Fruit fly (Drosophila melanogaster) whole organism, embryonic: Measurements from ENCODE around the gene Ilp6.
A peak's percentile ranks its signal among the peaks of the same experiment; 100 is the strongest.

Experiments
- BEAF-32 ChIP-seq: fragments of 200-800 bp; sonication (Bioruptor generic); optimal IDR thresholded peaks from 3 replicates; lab custom pipeline; 2017; ENCODE audit warnings: missing biosample characterization, missing genetic modification characterization, mild to moderate bottlenecking, moderate library complexity, missing genetic modification reagents
- CG10654 ChIP-seq: fragments of 200-800 bp; sonication (Bioruptor generic); optimal IDR thresholded peaks from 2 replicates; lab custom pipeline; 2016; ENCODE audit warnings: missing biosample characterization, missing genetic modification characterization
- CG10959 ChIP-seq: fragments of 200-800 bp; sonication (Bioruptor generic); IDR thresholded peaks from 2 replicates; pipeline ENCODE4 v1.3.6; 2022; ENCODE audit warnings: missing biosample characterization, missing genetic modification characterization
- CG11398 ChIP-seq: fragments of 200-800 bp; sonication (Bioruptor generic); optimal IDR thresholded peaks from 2 replicates; lab custom pipeline; 2016; ENCODE audit warnings: missing biosample characterization, missing genetic modification characterization
- CG11696 ChIP-seq: fragments of 200-800 bp; sonication (Bioruptor generic); IDR thresholded peaks from 2 replicates; pipeline ENCODE4 v1.3.6; 2022; ENCODE audit warnings: missing biosample characterization, missing genetic modification characterization
- CG14667 ChIP-seq: fragments of 200-800 bp; sonication (Bioruptor generic); IDR thresholded peaks from 2 replicates; pipeline ENCODE4 v1.3.6; 2022; ENCODE audit warnings: missing biosample characterization, missing genetic modification characterization
- CG15011 ChIP-seq: fragments of 200-800 bp; sonication (Bioruptor generic); optimal IDR thresholded peaks from 3 replicates; lab custom pipeline; 2018; ENCODE audit warnings: missing biosample characterization, mild to moderate bottlenecking, missing genetic modification characterization
- CG17568 ChIP-seq: fragments of 200-800 bp; sonication (Bioruptor generic); optimal IDR thresholded peaks from 2 replicates; lab custom pipeline; 2018; ENCODE audit warnings: missing biosample characterization, mild to moderate bottlenecking, missing genetic modification characterization, moderate library complexity
- CG1792 ChIP-seq: fragments of 200-800 bp; sonication (Bioruptor generic); optimal IDR thresholded peaks from 2 replicates; lab custom pipeline; 2016; ENCODE audit warnings: missing biosample characterization, missing genetic modification characterization
- CG18011 ChIP-seq: fragments of 200-800 bp; sonication (Bioruptor generic); optimal IDR thresholded peaks from 2 replicates; lab custom pipeline; 2017; ENCODE audit warnings: missing biosample characterization, missing genetic modification characterization, mild to moderate bottlenecking, moderate library complexity, missing genotype
- CG18599 ChIP-seq: fragments of 200-800 bp; sonication (Bioruptor generic); optimal IDR thresholded peaks from 3 replicates; lab custom pipeline; 2017; ENCODE audit warnings: missing biosample characterization, missing genetic modification characterization, mild to moderate bottlenecking, moderate library complexity, missing genetic modification reagents
- CG18619 ChIP-seq: fragments of 200-800 bp; sonication (Bioruptor generic); optimal IDR thresholded peaks from 3 replicates; lab custom pipeline; 2017; ENCODE audit warnings: missing biosample characterization, mild to moderate bottlenecking, missing genetic modification characterization
- CG2116 ChIP-seq: fragments of 200-800 bp; sonication (Bioruptor generic); optimal IDR thresholded peaks from 3 replicates; lab custom pipeline; 2018; ENCODE audit warnings: missing biosample characterization, mild to moderate bottlenecking, missing genetic modification characterization
- CG2678 ChIP-seq: fragments of 200-800 bp; sonication (Bioruptor generic); optimal IDR thresholded peaks from 3 replicates; lab custom pipeline; 2019; ENCODE audit warnings: missing biosample characterization, mild to moderate bottlenecking, missing genetic modification characterization, moderate library complexity
- CG30020 ChIP-seq: fragments of 200-800 bp; optimal IDR thresholded peaks from 2 replicates; lab custom pipeline; 2019; ENCODE audit warnings: missing biosample characterization, mild to moderate bottlenecking, missing genetic modification characterization, moderate library complexity
- CG32767 ChIP-seq: fragments of 200-800 bp; sonication (Bioruptor generic); IDR thresholded peaks from 2 replicates; pipeline ENCODE4 v1.3.6; 2022; ENCODE audit warnings: missing biosample characterization, missing genetic modification characterization
- CG4854 ChIP-seq: fragments of 200-800 bp; sonication (Bioruptor generic); optimal IDR thresholded peaks from 2 replicates; lab custom pipeline; 2016; ENCODE audit warnings: missing biosample characterization, missing genetic modification characterization, inconsistent platforms
- CG7271 ChIP-seq: fragments of 200-800 bp; sonication (Bioruptor generic); optimal IDR thresholded peaks from 2 replicates; lab custom pipeline; 2018; ENCODE audit warnings: missing biosample characterization, mild to moderate bottlenecking, missing genetic modification characterization, moderate library complexity
- CG8765 ChIP-seq: fragments of 200-800 bp; sonication (Bioruptor generic); IDR thresholded peaks from 2 replicates; pipeline ENCODE4 v1.3.6; 2022; ENCODE audit warnings: missing biosample characterization, missing genetic modification characterization
- CG8944 ChIP-seq: fragments of 200-800 bp; sonication (Bioruptor generic); optimal IDR thresholded peaks from 3 replicates; lab custom pipeline; 2016; ENCODE audit warnings: missing biosample characterization, missing genetic modification characterization
- CG9215 ChIP-seq: fragments of 200-800 bp; sonication (Bioruptor generic); IDR thresholded peaks from 2 replicates; pipeline ENCODE4 v1.3.6; 2022; ENCODE audit warnings: missing biosample characterization, missing genetic modification characterization
- CTCF ChIP-seq: fragments of 200-800 bp; sonication (Bioruptor generic); optimal IDR thresholded peaks from 2 replicates; lab custom pipeline; 2017; ENCODE audit warnings: missing biosample characterization, mild to moderate bottlenecking, missing genetic modification characterization, moderate library complexity
- Dll ChIP-seq: fragments of 200-800 bp; sonication (Bioruptor generic); IDR thresholded peaks from 4 replicates; pipeline ENCODE4 v1.3.6; 2022; ENCODE audit warnings: missing biosample characterization, missing genetic modification characterization; ENCODE audit not compliant: partially characterized antibody
- Doc2 ChIP-seq: fragments of 200-800 bp; sonication (Bioruptor generic); IDR thresholded peaks from 2 replicates; pipeline ENCODE4 v1.3.6; 2022; ENCODE audit warnings: missing biosample characterization, missing genetic modification characterization
- Dref ChIP-seq: fragments of 200-800 bp; sonication (Bioruptor generic); IDR thresholded peaks from 2 replicates; pipeline ENCODE4 v1.3.6; 2022; ENCODE audit warnings: missing biosample characterization, missing genetic modification characterization
- Elba2 ChIP-seq: fragments of 200-800 bp; sonication (Bioruptor generic); optimal IDR thresholded peaks from 3 replicates; lab custom pipeline; 2016; ENCODE audit warnings: missing biosample characterization, missing genetic modification characterization
- Fer3 ChIP-seq: fragments of 200-800 bp; sonication (Bioruptor generic); optimal IDR thresholded peaks from 2 replicates; lab custom pipeline; 2018; ENCODE audit warnings: missing biosample characterization, mild to moderate bottlenecking, missing genetic modification characterization, moderate library complexity
- Gug ChIP-seq: fragments of 200-800 bp; sonication (Bioruptor generic); IDR thresholded peaks from 4 replicates; pipeline ENCODE4 v1.3.6; 2022; ENCODE audit warnings: missing biosample characterization, missing genetic modification characterization
- NC2α ChIP-seq: fragments of 200-800 bp; sonication (Bioruptor generic); optimal IDR thresholded peaks from 2 replicates; lab custom pipeline; 2016; ENCODE audit warnings: missing biosample characterization, missing genetic modification characterization
- Side ChIP-seq: fragments of 200-800 bp; sonication (Bioruptor generic); optimal IDR thresholded peaks from 2 replicates; lab custom pipeline; 2016; ENCODE audit warnings: missing biosample characterization, missing genetic modification characterization
- Sin3A ChIP-seq: fragments of >200 bp; optimal IDR thresholded peaks from 2 replicates; lab custom pipeline; 2018
- Sry-β ChIP-seq: fragments of 200-800 bp; sonication (Bioruptor generic); optimal IDR thresholded peaks from 2 replicates; lab custom pipeline; 2018; ENCODE audit warnings: missing biosample characterization, mild to moderate bottlenecking, missing genetic modification characterization, moderate library complexity
- Ssrp ChIP-seq: fragments of 200-800 bp; sonication (Bioruptor generic); optimal IDR thresholded peaks from 2 replicates; lab custom pipeline; 2018; ENCODE audit warnings: missing biosample characterization, mild to moderate bottlenecking, missing genetic modification characterization, moderate library complexity
- ab ChIP-seq: fragments of 200-800 bp; sonication (Bioruptor generic); optimal IDR thresholded peaks from 2 replicates; lab custom pipeline; 2016; ENCODE audit warnings: missing biosample characterization, missing genetic modification characterization
- cas ChIP-seq: fragments of 200-800 bp; sonication (Bioruptor generic); IDR thresholded peaks from 2 replicates; pipeline ENCODE4 v1.3.6; 2022; ENCODE audit warnings: missing biosample characterization, missing genetic modification characterization
- chif ChIP-seq, 2 experiments: fragments of 200-800 bp; sonication (Bioruptor generic); optimal IDR thresholded peaks; 3 replicates each; lab custom pipeline; 2016; ENCODE audit warnings: missing biosample characterization in 2 of 2, missing genetic modification characterization in 2 of 2
- fd96Cb ChIP-seq: fragments of 200-800 bp; sonication (Bioruptor generic); optimal IDR thresholded peaks from 2 replicates; lab custom pipeline; 2018; ENCODE audit warnings: missing biosample characterization, mild to moderate bottlenecking, missing genetic modification characterization, moderate library complexity
- fru ChIP-seq: fragments of >200 bp; optimal IDR thresholded peaks from 2 replicates; lab custom pipeline; 2017
- ham ChIP-seq: fragments of 200-800 bp; sonication (Bioruptor generic); IDR thresholded peaks from 2 replicates; pipeline ENCODE4 v1.3.6; 2022; ENCODE audit warnings: missing biosample characterization, missing genetic modification characterization
- ind ChIP-seq: fragments of 200-800 bp; sonication (Bioruptor generic); optimal IDR thresholded peaks from 3 replicates; lab custom pipeline; 2016; ENCODE audit warnings: missing biosample characterization, missing genetic modification characterization
- lbe ChIP-seq: fragments of 200-800 bp; sonication (Bioruptor generic); optimal IDR thresholded peaks from 2 replicates; lab custom pipeline; 2016; ENCODE audit warnings: missing biosample characterization, mild to moderate bottlenecking, missing genetic modification characterization
- nerfin-1 ChIP-seq: fragments of 200-800 bp; sonication (Bioruptor generic); optimal IDR thresholded peaks from 3 replicates; lab custom pipeline; 2019; ENCODE audit warnings: missing biosample characterization, mild to moderate bottlenecking, missing genetic modification characterization, moderate library complexity
- nerfin-2 ChIP-seq: fragments of 200-800 bp; sonication (Bioruptor generic); IDR thresholded peaks from 2 replicates; pipeline ENCODE4 v1.3.6; 2022; ENCODE audit warnings: missing biosample characterization, missing genetic modification characterization; ENCODE audit not compliant: partially characterized antibody
- nmo ChIP-seq: fragments of 200-800 bp; sonication (Bioruptor generic); optimal IDR thresholded peaks from 2 replicates; lab custom pipeline; 2018; ENCODE audit warnings: missing biosample characterization, mild to moderate bottlenecking, missing genetic modification characterization, moderate library complexity
- nom ChIP-seq: fragments of 200-800 bp; sonication (Bioruptor generic); optimal IDR thresholded peaks from 2 replicates; lab custom pipeline; 2017; ENCODE audit warnings: missing biosample characterization, missing genetic modification characterization, mild to moderate bottlenecking, moderate library complexity, missing genetic modification reagents
- p53 ChIP-seq: fragments of 200-800 bp; sonication (Bioruptor generic); optimal IDR thresholded peaks from 2 replicates; lab custom pipeline; 2016; ENCODE audit warnings: missing biosample characterization, missing genetic modification characterization
- pzg ChIP-seq: fragments of 200-800 bp; sonication (Bioruptor generic); optimal IDR thresholded peaks from 3 replicates; lab custom pipeline; 2018; ENCODE audit warnings: missing biosample characterization, mild to moderate bottlenecking, missing genetic modification characterization, moderate library complexity
- salm ChIP-seq: fragments of 200-800 bp; sonication (Bioruptor generic); optimal IDR thresholded peaks from 2 replicates; lab custom pipeline; 2018; ENCODE audit warnings: missing biosample characterization, mild to moderate bottlenecking, missing genetic modification characterization
- shn ChIP-seq: fragments of 200-800 bp; sonication (Bioruptor generic); optimal IDR thresholded peaks from 3 replicates; lab custom pipeline; 2016; ENCODE audit warnings: missing biosample characterization, missing genetic modification characterization
- sim ChIP-seq: fragments of 200-800 bp; sonication (Bioruptor generic); IDR thresholded peaks from 2 replicates; pipeline ENCODE4 v1.3.6; 2022; ENCODE audit warnings: missing biosample characterization, missing genetic modification characterization
- so ChIP-seq: fragments of 200-800 bp; sonication (Bioruptor generic); IDR thresholded peaks from 3 replicates; pipeline ENCODE4 v1.3.6; 2022; ENCODE audit warnings: missing biosample characterization, missing genetic modification characterization
- tll ChIP-seq, 2 experiments: fragments of 200-800 bp in 1 of 2; fragments of >200 bp in 1 of 2; sonication (Bioruptor generic) in 1 of 2; optimal IDR thresholded peaks; 2 replicates each; lab custom pipeline; 2017 to 2019; ENCODE audit warnings: missing biosample characterization in 2 of 2, missing genetic modification characterization in 2 of 2, mild to moderate bottlenecking in 1 of 2, moderate library complexity in 1 of 2

Gene Ilp6

DNA sequence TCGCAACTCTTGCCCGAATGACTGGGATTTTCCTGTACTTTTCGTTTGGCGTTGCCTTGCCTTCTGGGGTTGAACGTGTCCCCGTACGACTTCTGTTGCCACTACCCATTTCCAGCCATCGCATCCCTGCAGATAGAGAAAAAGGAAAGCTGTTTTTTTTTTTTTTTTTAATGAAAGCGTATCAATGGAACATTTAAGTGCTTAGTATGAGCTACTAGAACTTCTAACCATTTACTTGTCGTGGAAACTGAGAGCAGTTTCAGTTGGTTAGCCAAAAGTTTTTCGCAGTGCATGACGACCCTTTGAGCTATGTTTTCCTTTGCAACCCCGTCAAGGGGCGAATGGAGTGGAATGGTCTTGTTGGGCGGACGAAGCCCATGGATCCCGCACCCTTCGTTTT lies 5.1 kb downstream of the Ilp6 start (continued):
- TF ChIP-seq CG11696 (GFP tag; lab: Robert Waterston, UW) (0 out of 2 replicates have a peak, but pooled peaks have one; percentile 23), CG18011 (GFP tag; lab: Kevin White, UChicago) (peak; percentile 4), CG18619 (GFP tag; lab: Kevin White, UChicago) (peak; percentile 67), so (peak; percentile 57; the same call in 1 of the 3 replicates), sim (GFP tag; lab: Robert Waterston, UW) (peak; percentile 54; the same call in 1 of the 2 replicates), ham (no peak), Sin3A (lab: Kevin White, UChicago) (no peak), CG7271 (no peak), tll (GFP tag; optimal IDR thresholded peaks at IDR 0.05; lab: Kevin White, UChicago) (no peak), Dref (GFP tag; lab: Robert Waterston, UW) (no peak), Sry-β (GFP tag; lab: Kevin White, UChicago) (no peak), Fer3 (tag; lab: Kevin White, UChicago) (peak; percentile 27), CG15011 (GFP tag; lab: Kevin White, UChicago) (peak; percentile 17), CG30020 (tag; lab: Kevin White, UChicago) (no peak), Gug (GFP tag; lab: Robert Waterston, UW) (peak; percentile 75), nom (no peak), ind (GFP tag; lab: Kevin White, UChicago) (peak; percentile 74), Doc2 (GFP tag; lab: Robert Waterston, UW) (no peak), chif (GFP tag; optimal IDR thresholded peaks at IDR 0.05; lab: Kevin White, UChicago) (peak; percentile 80 to 87), Ssrp (tag; lab: Kevin White, UChicago) (peak; percentile 69), NC2α (GFP tag; lab: Kevin White, UChicago) (peak; percentile 48), CG10654 (GFP tag; lab: Kevin White, UChicago) (peak; percentile 54), CG14667 (GFP tag; lab: Robert Waterston, UW) (peak; percentile 69), CG2678 (tag; lab: Kevin White, UChicago) (peak; percentile 66), salm (tag; lab: Kevin White, UChicago) (no peak), BEAF-32 (GFP tag; lab: Kevin White, UChicago) (no peak), Side (GFP tag; lab: Kevin White, UChicago) (peak; percentile 77), CG11398 (GFP tag; lab: Kevin White, UChicago) (peak; percentile 80), CG32767 (peak; percentile 83), CTCF (GFP tag; lab: Kevin White, UChicago) (no peak), p53 (GFP tag; lab: Kevin White, UChicago) (no peak), shn (GFP tag; lab: Kevin White, UChicago) (peak; percentile 68), fd96Cb (tag; lab: Kevin White, UChicago) (peak; percentile 48), nerfin-2 (GFP tag; lab: Robert Waterston, UW) (no peak), CG1792 (GFP tag; lab: Kevin White, UChicago) (peak; percentile 66), lbe (GFP tag; lab: Kevin White, UChicago) (no peak), nmo (GFP tag; lab: Kevin White, UChicago) (peak; percentile 81), Elba2 (GFP tag; lab: Kevin White, UChicago) (no peak), CG8944 (peak; percentile 70), CG4854 (GFP tag; lab: Kevin White, UChicago) (no peak), CG10959 (peak; percentile 65), nerfin-1 (tag; lab: Kevin White, UChicago) (no peak), CG17568 (GFP tag; lab: Kevin White, UChicago) (peak; percentile 32), CG2116 (peak; percentile 24), CG9215 (GFP tag; lab: Robert Waterston, UW) (peak; percentile 57), CG8765 (GFP tag; lab: Robert Waterston, UW) (peak; percentile 62), pzg (no peak), ab (peak; percentile 21), fru (lab: Kevin White, UChicago) (no peak), cas (GFP tag; lab: Robert Waterston, UW) (no peak), CG18599 (peak; percentile 84), Dll (no peak)
